Worm (Caenorhabditis elegans): Measurements from ENCODE around the gene cpg-7.

- TF ChIP-seq mep-1 (tag; optimal IDR thresholded peaks at IDR 0.05) (no peak), unc-130 (tag; optimal IDR thresholded peaks at IDR 0.05) (no peak), snpc-4 (tag; optimal IDR thresholded peaks at IDR 0.05) (no peak), unc-86 (tag; optimal IDR thresholded peaks at IDR 0.05) (no peak), lin-13 (GFP tag; optimal IDR thresholded peaks at IDR 0.05) (no peak), ztf-11 (tag; optimal IDR thresholded peaks at IDR 0.05) (no peak)
Measured at ce11 chrII:14068607-14069006, 40.4 kb downstream of the cpg-7 start, which contains the start of gene xrn-1.
